Fruit fly (Drosophila melanogaster) whole organism, embryonic: Measurements from ENCODE around the gene be.

Experiments
- Bteb2 ChIP-seq: fragments of 200-800 bp; sonication (Bioruptor generic); optimal IDR thresholded peaks from 2 replicates; lab custom pipeline; 2016; ENCODE audit warnings: missing biosample characterization, missing genetic modification characterization
- CG11560 ChIP-seq: fragments of 200-800 bp; sonication (Bioruptor generic); IDR thresholded peaks from 3 replicates; pipeline ENCODE4 v1.3.6; 2022; ENCODE audit warnings: missing biosample characterization, missing genetic modification characterization
- CG11696 ChIP-seq: fragments of 200-800 bp; sonication (Bioruptor generic); IDR thresholded peaks from 2 replicates; pipeline ENCODE4 v1.3.6; 2022; ENCODE audit warnings: missing biosample characterization, missing genetic modification characterization
- CG12219 ChIP-seq: fragments of 200-800 bp; sonication (Bioruptor generic); optimal IDR thresholded peaks from 3 replicates; lab custom pipeline; 2018; ENCODE audit warnings: missing biosample characterization, mild to moderate bottlenecking, missing genetic modification characterization
- CG14014 ChIP-seq: fragments of 200-800 bp; sonication (Bioruptor generic); IDR thresholded peaks from 2 replicates; pipeline ENCODE4 v1.3.6; 2022; ENCODE audit warnings: missing biosample characterization, missing genetic modification characterization
- CG15011 ChIP-seq: fragments of 200-800 bp; sonication (Bioruptor generic); optimal IDR thresholded peaks from 3 replicates; lab custom pipeline; 2018; ENCODE audit warnings: missing biosample characterization, mild to moderate bottlenecking, missing genetic modification characterization
- CG15073 ChIP-seq: fragments of 200-800 bp; sonication (Bioruptor generic); optimal IDR thresholded peaks from 2 replicates; lab custom pipeline; 2016; ENCODE audit warnings: missing biosample characterization, missing genetic modification characterization
- CG17328 ChIP-seq: fragments of 200-800 bp; sonication (Bioruptor generic); IDR thresholded peaks from 2 replicates; pipeline ENCODE4 v1.3.6; 2022; ENCODE audit warnings: missing biosample characterization, missing genetic modification characterization
- CG17361 ChIP-seq: fragments of 200-800 bp; sonication (Bioruptor generic); IDR thresholded peaks from 3 replicates; pipeline ENCODE4 v1.3.6; 2022; ENCODE audit warnings: missing biosample characterization, missing genetic modification characterization
- CG17802 ChIP-seq: fragments of 200-800 bp; sonication (Bioruptor generic); optimal IDR thresholded peaks from 2 replicates; lab custom pipeline; 2018; ENCODE audit warnings: missing biosample characterization, mild to moderate bottlenecking, missing genetic modification characterization, moderate library complexity
- CG2202 ChIP-seq: fragments of 200-800 bp; sonication (Bioruptor generic); optimal IDR thresholded peaks from 2 replicates; lab custom pipeline; 2018; ENCODE audit warnings: missing biosample characterization, mild to moderate bottlenecking, missing genetic modification characterization
- CG2875 ChIP-seq: fragments of 200-800 bp; sonication (Bioruptor generic); optimal IDR thresholded peaks from 2 replicates; lab custom pipeline; 2017; ENCODE audit warnings: missing biosample characterization, mild to moderate bottlenecking, missing genetic modification characterization, missing genetic modification reagents
- CG30403 ChIP-seq: fragments of 200-800 bp; sonication (Bioruptor generic); optimal IDR thresholded peaks from 3 replicates; lab custom pipeline; 2016; ENCODE audit warnings: missing biosample characterization, missing genetic modification characterization
- CG3407 ChIP-seq: fragments of 200-800 bp; sonication (Bioruptor generic); optimal IDR thresholded peaks from 2 replicates; lab custom pipeline; 2018; ENCODE audit warnings: missing biosample characterization, mild to moderate bottlenecking, missing genetic modification characterization
- CG34224 ChIP-seq: fragments of 200-800 bp; sonication (Bioruptor generic); IDR thresholded peaks from 3 replicates; pipeline ENCODE4 v1.3.6; 2022; ENCODE audit warnings: missing biosample characterization, missing genetic modification characterization; ENCODE audit not compliant: partially characterized antibody
- CG42726 ChIP-seq: fragments of 200-800 bp; sonication (Bioruptor generic); IDR thresholded peaks from 2 replicates; pipeline ENCODE4 v1.3.6; 2022; ENCODE audit warnings: missing biosample characterization, missing genetic modification characterization; ENCODE audit not compliant: partially characterized antibody
- CG4360 ChIP-seq: fragments of 200-800 bp; sonication (Bioruptor generic); IDR thresholded peaks from 2 replicates; pipeline ENCODE4 v1.3.6; 2022; ENCODE audit warnings: missing biosample characterization, missing genetic modification characterization
- CG4730 ChIP-seq: fragments of 200-800 bp; sonication (Bioruptor generic); IDR thresholded peaks from 2 replicates; pipeline ENCODE4 v1.3.6; 2022; ENCODE audit warnings: missing biosample characterization, missing genetic modification characterization
- CG6175 ChIP-seq: fragments of 200-800 bp; sonication (Bioruptor generic); IDR thresholded peaks from 3 replicates; pipeline ENCODE4 v1.3.6; 2022; ENCODE audit warnings: missing biosample characterization, missing genetic modification characterization
- CG7556 ChIP-seq: fragments of 200-800 bp; sonication (Bioruptor generic); optimal IDR thresholded peaks from 2 replicates; lab custom pipeline; 2017; ENCODE audit warnings: missing biosample characterization, mild to moderate bottlenecking, missing genetic modification characterization
- CG7963 ChIP-seq: fragments of 200-800 bp; sonication (Bioruptor generic); IDR thresholded peaks from 3 replicates; pipeline ENCODE4 v1.3.6; 2022; ENCODE audit warnings: missing biosample characterization, missing genetic modification characterization; ENCODE audit not compliant: partially characterized antibody
- Chrac-16 ChIP-seq: fragments of 200-800 bp; sonication (Bioruptor generic); optimal IDR thresholded peaks from 3 replicates; lab custom pipeline; 2016; ENCODE audit warnings: missing biosample characterization, missing genetic modification characterization
- CkIIα-i1 ChIP-seq: fragments of 200-800 bp; sonication (Bioruptor generic); IDR thresholded peaks from 2 replicates; pipeline ENCODE4 v1.3.6; 2022; ENCODE audit warnings: missing biosample characterization, missing genetic modification characterization
- Dek ChIP-seq: fragments of 200-800 bp; sonication (Bioruptor generic); optimal IDR thresholded peaks from 3 replicates; lab custom pipeline; 2019; ENCODE audit warnings: missing biosample characterization, mild to moderate bottlenecking, missing genetic modification characterization, moderate library complexity
- Dp ChIP-seq: fragments of 200-800 bp; sonication (Bioruptor generic); optimal IDR thresholded peaks from 2 replicates; lab custom pipeline; 2018; ENCODE audit warnings: missing biosample characterization, mild to moderate bottlenecking, missing genetic modification characterization, moderate library complexity
- Ets65A ChIP-seq: fragments of 200-800 bp; sonication (Bioruptor generic); peaks from one replicate; lab custom pipeline; 2016; ENCODE audit warnings: missing biosample characterization, missing genetic modification characterization
- Fer1 ChIP-seq: fragments of 200-800 bp; sonication (Bioruptor generic); optimal IDR thresholded peaks from 2 replicates; lab custom pipeline; 2017; ENCODE audit warnings: missing biosample characterization, mild to moderate bottlenecking, missing genetic modification characterization
- Hsf ChIP-seq: fragments of 200-800 bp; sonication (Bioruptor generic); optimal IDR thresholded peaks from 3 replicates; lab custom pipeline; 2016; ENCODE audit warnings: missing biosample characterization, missing genetic modification characterization
- MBD-R2 ChIP-seq: fragments of 200-800 bp; sonication (Bioruptor generic); IDR thresholded peaks from 2 replicates; pipeline ENCODE4 v1.3.6; 2022; ENCODE audit warnings: missing biosample characterization, missing genetic modification characterization
- Nf-YB ChIP-seq: fragments of 200-800 bp; sonication (Bioruptor generic); optimal IDR thresholded peaks from 3 replicates; lab custom pipeline; 2019; ENCODE audit warnings: missing biosample characterization, mild to moderate bottlenecking, missing genetic modification characterization, moderate library complexity
- Nf-YC ChIP-seq: fragments of 200-800 bp; optimal IDR thresholded peaks from 3 replicates; lab custom pipeline; 2019; ENCODE audit warnings: missing biosample characterization, mild to moderate bottlenecking, missing genetic modification characterization, moderate library complexity
- PHDP ChIP-seq: fragments of 200-800 bp; sonication (Bioruptor generic); optimal IDR thresholded peaks from 3 replicates; lab custom pipeline; 2018; ENCODE audit warnings: missing biosample characterization, mild to moderate bottlenecking, missing genetic modification characterization, moderate library complexity
- Scr ChIP-seq: fragments of 200-800 bp; sonication (Bioruptor generic); IDR thresholded peaks from 2 replicates; pipeline ENCODE4 v1.3.6; 2022; ENCODE audit warnings: missing biosample characterization, missing genetic modification characterization; ENCODE audit not compliant: partially characterized antibody
- Usf ChIP-seq: fragments of 200-800 bp; sonication (Bioruptor generic); optimal IDR thresholded peaks from 2 replicates; lab custom pipeline; 2017; ENCODE audit warnings: missing genotype, missing biosample characterization, missing genetic modification characterization
- Vsx1 ChIP-seq: fragments of 200-800 bp; sonication (Bioruptor generic); optimal IDR thresholded peaks from 2 replicates; lab custom pipeline; 2017; ENCODE audit warnings: missing biosample characterization, mild to moderate bottlenecking, missing genetic modification characterization, missing genetic modification reagents
- al ChIP-seq: fragments of 200-800 bp; sonication (Bioruptor generic); IDR thresholded peaks from 2 replicates; pipeline ENCODE4 v1.3.6; 2022; ENCODE audit warnings: missing biosample characterization, missing genetic modification characterization
- cas ChIP-seq: fragments of 200-800 bp; sonication (Bioruptor generic); IDR thresholded peaks from 2 replicates; pipeline ENCODE4 v1.3.6; 2022; ENCODE audit warnings: missing biosample characterization, missing genetic modification characterization
- cato ChIP-seq: fragments of 200-800 bp; sonication (Bioruptor generic); optimal IDR thresholded peaks from 2 replicates; lab custom pipeline; 2016; ENCODE audit warnings: missing biosample characterization, missing genetic modification characterization, borderline replicate concordance
- chm ChIP-seq: fragments of 200-800 bp; sonication (Bioruptor generic); IDR thresholded peaks from 2 replicates; pipeline ENCODE4 v1.3.6; 2022; ENCODE audit warnings: missing biosample characterization, missing genetic modification characterization
- cwo ChIP-seq: fragments of 200-800 bp; sonication (Bioruptor generic); optimal IDR thresholded peaks from 3 replicates; lab custom pipeline; 2017; ENCODE audit warnings: missing biosample characterization, missing genetic modification characterization, mild to moderate bottlenecking, moderate library complexity, missing genetic modification reagents
- ewg ChIP-seq: fragments of 200-800 bp; sonication (Bioruptor generic); optimal IDR thresholded peaks from 3 replicates; lab custom pipeline; 2017; ENCODE audit warnings: mild to moderate bottlenecking, missing biosample characterization, missing genetic modification reagents, missing genetic modification characterization
- grau ChIP-seq: fragments of 200-800 bp; optimal IDR thresholded peaks from 3 replicates; lab custom pipeline; 2019; ENCODE audit warnings: missing biosample characterization, mild to moderate bottlenecking, missing genetic modification characterization, moderate library complexity
- h ChIP-seq: fragments of >200 bp; optimal IDR thresholded peaks from 2 replicates; lab custom pipeline; 2017
- ken ChIP-seq: fragments of 200-800 bp; sonication (Bioruptor generic); IDR thresholded peaks from 3 replicates; pipeline ENCODE4 v1.3.6; 2022; ENCODE audit warnings: missing biosample characterization, missing genetic modification characterization
- pnt ChIP-seq: fragments of 200-800 bp; sonication (Bioruptor generic); optimal IDR thresholded peaks from 3 replicates; lab custom pipeline; 2016; ENCODE audit warnings: missing biosample characterization, missing genetic modification characterization
- shn ChIP-seq: fragments of 200-800 bp; sonication (Bioruptor generic); optimal IDR thresholded peaks from 3 replicates; lab custom pipeline; 2016; ENCODE audit warnings: missing biosample characterization, missing genetic modification characterization
- slbo ChIP-seq: fragments of 200-800 bp; sonication (Bioruptor generic); IDR thresholded peaks from 2 replicates; pipeline ENCODE4 v1.3.6; 2022; ENCODE audit warnings: missing biosample characterization, missing genetic modification characterization
- slou ChIP-seq: fragments of 200-800 bp; sonication (Bioruptor generic); optimal IDR thresholded peaks from 3 replicates; lab custom pipeline; 2016; ENCODE audit warnings: missing biosample characterization, missing genetic modification characterization
- ssp ChIP-seq: fragments of 200-800 bp; sonication (Bioruptor generic); IDR thresholded peaks from 2 replicates; pipeline ENCODE4 v1.3.6; 2022; ENCODE audit warnings: missing biosample characterization, missing genetic modification characterization
- ttk ChIP-seq: fragments of 200-800 bp; sonication (Bioruptor generic); IDR thresholded peaks from 2 replicates; pipeline ENCODE4 v2.1.2; 2022; ENCODE audit warnings: missing biosample characterization, missing genetic modification characterization

Gene be

dm6 chrX:15085777-15086510, 61.7 kb downstream of the be start, which contains the start of the genes CG15027 and Dbct (continued):
- TF ChIP-seq Bteb2 (GFP tag; lab: Kevin White, UChicago) (no peak), Ets65A (GFP tag; lab: Kevin White, UChicago) (peak; percentile 92), CG15073 (no peak), shn (no peak), ttk (GFP tag; lab: Robert Waterston, UW) (peak; percentile 46), CG4730 (GFP tag; lab: Robert Waterston, UW) (peak; percentile 67), Nf-YB (GFP tag; lab: Kevin White, UChicago) (peak; percentile 45), ewg (GFP tag; lab: Kevin White, UChicago) (peak; percentile 19), CG4360 (no peak), ken (GFP tag; lab: Robert Waterston, UW) (peak; percentile 56; the same call in 1 of the 3 replicates), CG15011 (GFP tag; lab: Kevin White, UChicago) (peak; percentile 41), CG2202 (tag; lab: Kevin White, UChicago) (peak; percentile 33), CG30403 (peak; percentile 76), CG11560 (0 out of 3 replicates have a peak, but pooled peaks have one; percentile 39), CG17802 (no peak), PHDP (tag; lab: Kevin White, UChicago) (peak; percentile 60), ssp (peak; percentile 52), al (GFP tag; lab: Robert Waterston, UW) (peak; percentile 64), Nf-YC (tag; lab: Kevin White, UChicago) (peak; percentile 76), slbo (GFP tag; lab: Robert Waterston, UW) (peak; percentile 72), cato (peak; percentile 2), CG11696 (GFP tag; lab: Robert Waterston, UW) (0 out of 2 replicates have a peak, but pooled peaks have one; percentile 24), Hsf (GFP tag; lab: Kevin White, UChicago) (no peak), CG7963 (GFP tag; lab: Robert Waterston, UW) (no peak), Dp (peak; percentile 11), CG6175 (GFP tag; lab: Robert Waterston, UW) (no peak), CG14014 (GFP tag; lab: Robert Waterston, UW) (peak; percentile 46; the same call in 1 of the 2 replicates), h (lab: Kevin White, UChicago) (no peak), Vsx1 (no peak), CG17328 (GFP tag; lab: Robert Waterston, UW) (peak; percentile 66), grau (tag; lab: Kevin White, UChicago) (peak; percentile 73), CG3407 (GFP tag; lab: Kevin White, UChicago) (no peak), CG7556 (GFP tag; lab: Kevin White, UChicago) (peak; percentile 43), CG17361 (GFP tag; lab: Robert Waterston, UW) (peak; percentile 61), CG2875 (GFP tag; lab: Kevin White, UChicago) (no peak), Fer1 (GFP tag; lab: Kevin White, UChicago) (peak; percentile 38), Dek (tag; lab: Kevin White, UChicago) (peak; percentile 46), CG42726 (GFP tag; lab: Robert Waterston, UW) (no peak), pnt (no peak), Usf (GFP tag; lab: Kevin White, UChicago) (no peak), Chrac-16 (peak; percentile 62), MBD-R2 (peak; percentile 55; the same call in 1 of the 2 replicates), CkIIα-i1 (GFP tag; lab: Robert Waterston, UW) (no peak), cas (GFP tag; lab: Robert Waterston, UW) (no peak), chm (no peak), CG34224 (GFP tag; lab: Robert Waterston, UW) (peak; percentile 73; the same call in 2 of the 3 replicates), CG12219 (GFP tag; lab: Kevin White, UChicago) (no peak), cwo (GFP tag; lab: Kevin White, UChicago) (peak; percentile 14), Scr (peak; percentile 84), slou (GFP tag; lab: Kevin White, UChicago) (no peak)
